Worm (Caenorhabditis elegans): ENCODE results near the gene gba-4.
"Not testable (repeated sequence)": the region's sequence is repeated elsewhere in the genome, so short reads cannot be mapped to it uniquely, and the experiment has no call there.

Gene gba-4

ce11 chrIV:5317106-5317505, 33.6 kb downstream of the gba-4 start:
- TF ChIP-seq hmbx-1 (tag; optimal IDR thresholded peaks at IDR 0.05) = no peak
- no peak for TF ChIP-seq tbx-37 (GFP tag; conservative IDR thresholded peaks at IDR 0.05)
- TF ChIP-seq aly-1 (tag; optimal IDR thresholded peaks at IDR 0.05) = no peak
- no peak for TF ChIP-seq tbx-11 (GFP tag; IDR thresholded peaks at IDR 0.05)
- TF ChIP-seq sea-1 (GFP tag; conservative IDR thresholded peaks at IDR 0.05) = no peak

- TF ChIP-seq aly-1 (tag; optimal IDR thresholded peaks at IDR 0.05); hmg-4 (GFP tag; optimal IDR thresholded peaks at IDR 0.05); pes-1 (GFP tag; IDR thresholded peaks at IDR 0.05): not testable (repeated sequence)
These were observed 34.5 kb downstream of the gba-4 start, which contains the start of gene msp-65 for ce11 chrIV:5316223-5316622. msp-65 (plus strand) TSS chrIV:5316523.

ce11 chrIV:5313011-5313410, 37.7 kb downstream of the gba-4 start, which contains the start of the genes msp-59 and ZK354.2:
msp-59 (minus strand) TSS chrIV:5313111.
ZK354.2 (plus strand) TSS chrIV:5313405.
- TF ChIP-seq scrt-1 (GFP tag; IDR thresholded peaks at IDR 0.05); flt-1 (GFP tag; IDR thresholded peaks at IDR 0.05); tra-4 (tag; optimal IDR thresholded peaks at IDR 0.05): not testable (repeated sequence)

ce11 chrIV:5309742-5310141, 41.0 kb downstream of the gba-4 start, which contains the start of gene ZK354.3:
ZK354.3 (plus strand) TSS chrIV:5310042.
- TF ChIP-seq hnd-1 (tag; optimal IDR thresholded peaks at IDR 0.05) (no peak), hmbx-1 (tag; optimal IDR thresholded peaks at IDR 0.05) (no peak)

- not testable (repeated sequence) for TF ChIP-seq pes-1 (GFP tag; IDR thresholded peaks at IDR 0.05); hnd-1 (tag; optimal IDR thresholded peaks at IDR 0.05); tbx-37 (GFP tag; conservative IDR thresholded peaks at IDR 0.05)
These were observed 42.6 kb downstream of the gba-4 start, which contains the start of the genes ZK354.9 and msp-58 for ce11 chrIV:5308046-5308643. ZK354.9 (minus strand) TSS chrIV:5308146. msp-58 (plus strand) TSS chrIV:5308593.

- TF ChIP-seq aly-1 (tag; optimal IDR thresholded peaks at IDR 0.05) = no peak
- no peak for TF ChIP-seq ceh-13 (GFP tag; optimal IDR thresholded peaks at IDR 0.05)
- no peak for TF ChIP-seq ets-7 (tag; optimal IDR thresholded peaks at IDR 0.05)
- no peak for TF ChIP-seq sea-1 (GFP tag; conservative IDR thresholded peaks at IDR 0.05)
- no peak for TF ChIP-seq hmbx-1 (tag; optimal IDR thresholded peaks at IDR 0.05)
- no peak for TF ChIP-seq flt-1 (GFP tag; IDR thresholded peaks at IDR 0.05)
- TF ChIP-seq pes-1 (GFP tag; IDR thresholded peaks at IDR 0.05) = no peak
- TF ChIP-seq F13C5.2 (tag; optimal IDR thresholded peaks at IDR 0.05) = no peak
- TF ChIP-seq tra-4 (tag; optimal IDR thresholded peaks at IDR 0.05) = no peak
- no peak for TF ChIP-seq ceh-36 (tag; optimal IDR thresholded peaks at IDR 0.05)
- no peak for TF ChIP-seq tbx-37 (GFP tag; conservative IDR thresholded peaks at IDR 0.05)
- no peak for TF ChIP-seq hnd-1 (tag; optimal IDR thresholded peaks at IDR 0.05)
- TF ChIP-seq B0310.2 (tag; optimal IDR thresholded peaks at IDR 0.05) = no peak
- TF ChIP-seq ama-1 (optimal IDR thresholded peaks at IDR 0.05) = no peak
- TF ChIP-seq scrt-1 (GFP tag; IDR thresholded peaks at IDR 0.05) = no peak
- no peak for TF ChIP-seq hmg-4 (GFP tag; optimal IDR thresholded peaks at IDR 0.05)
- no peak for TF ChIP-seq tbx-11 (GFP tag; IDR thresholded peaks at IDR 0.05)
These were observed 44.7 kb downstream of the gba-4 start, which contains the start of gene ZK354.8 for ce11 chrIV:5306040-5306439. ZK354.8 (minus strand) TSS chrIV:5306140.

- no peak for TF ChIP-seq scrt-1 (GFP tag; IDR thresholded peaks at IDR 0.05)
- TF ChIP-seq tbx-37 (GFP tag; conservative IDR thresholded peaks at IDR 0.05) = no peak
- TF ChIP-seq ceh-36 (tag; optimal IDR thresholded peaks at IDR 0.05) = no peak
- TF ChIP-seq flt-1 (GFP tag; IDR thresholded peaks at IDR 0.05) = no peak
- TF ChIP-seq ets-7 (tag; optimal IDR thresholded peaks at IDR 0.05) = no peak
- TF ChIP-seq B0310.2 (tag; optimal IDR thresholded peaks at IDR 0.05) = no peak
- no peak for TF ChIP-seq aly-1 (tag; optimal IDR thresholded peaks at IDR 0.05)
- TF ChIP-seq tbx-11 (GFP tag; IDR thresholded peaks at IDR 0.05) = no peak
- TF ChIP-seq ceh-13 (GFP tag; optimal IDR thresholded peaks at IDR 0.05) = no peak
- TF ChIP-seq pes-1 (GFP tag; IDR thresholded peaks at IDR 0.05) = no peak
- no peak for TF ChIP-seq F13C5.2 (tag; optimal IDR thresholded peaks at IDR 0.05)
- no peak for TF ChIP-seq ama-1 (optimal IDR thresholded peaks at IDR 0.05)
- no peak for TF ChIP-seq sea-1 (GFP tag; conservative IDR thresholded peaks at IDR 0.05)
- no peak for TF ChIP-seq hmg-4 (GFP tag; optimal IDR thresholded peaks at IDR 0.05)
These were observed 47.7 kb downstream of the gba-4 start, which contains the start of gene ZK354.7 for ce11 chrIV:5303030-5303429. ZK354.7 (minus strand) TSS chrIV:5303130.

ce11 chrIV:5297436-5298012, 53.2 kb downstream of the gba-4 start, which contains the start of the genes ZK354.6 and msp-113:
ZK354.6 (minus strand) TSS chrIV:5297536.
msp-113 (plus strand) TSS chrIV:5297962.
- TF ChIP-seq B0310.2 (tag; optimal IDR thresholded peaks at IDR 0.05) (no peak), hnd-1 (tag; optimal IDR thresholded peaks at IDR 0.05) (no peak), ceh-13 (GFP tag; optimal IDR thresholded peaks at IDR 0.05) (no peak), F13C5.2 (tag; optimal IDR thresholded peaks at IDR 0.05) (no peak), tbx-37 (GFP tag; conservative IDR thresholded peaks at IDR 0.05) (no peak), aly-1 (tag; optimal IDR thresholded peaks at IDR 0.05) (no peak), ceh-36 (tag; optimal IDR thresholded peaks at IDR 0.05) (no peak), sea-1 (GFP tag; conservative IDR thresholded peaks at IDR 0.05) (no peak), flt-1 (GFP tag; IDR thresholded peaks at IDR 0.05) (no peak), pes-1 (GFP tag; IDR thresholded peaks at IDR 0.05) (no peak), ama-1 (optimal IDR thresholded peaks at IDR 0.05) (no peak), hmg-4 (GFP tag; optimal IDR thresholded peaks at IDR 0.05) (no peak)
